Fruit fly (Drosophila melanogaster) whole organism, pupa: Measurements from ENCODE around the gene RpL37A.

Experiments
- CG15710 ChIP-seq: fragments of 200-800 bp; sonication (Bioruptor generic); optimal IDR thresholded peaks from 2 replicates; lab custom pipeline; 2018; ENCODE audit warnings: missing biosample characterization, mild to moderate bottlenecking, missing genetic modification characterization, moderate library complexity
- CG32121 ChIP-seq: fragments of 200-800 bp; sonication (Bioruptor generic); IDR thresholded peaks from 2 replicates; pipeline ENCODE4 v1.3.6; 2022; ENCODE audit warnings: missing biosample characterization, missing genetic modification characterization
- gl ChIP-seq: fragments of 200-800 bp; sonication (Bioruptor generic); optimal IDR thresholded peaks from 2 replicates; lab custom pipeline; 2018; ENCODE audit warnings: missing biosample characterization, mild to moderate bottlenecking, missing genetic modification characterization

dm6 chr2L:5031399-5031798, 39.4 kb upstream of the RpL37A start:
- no peak for TF ChIP-seq CG32121 (GFP tag; lab: Robert Waterston, UW)
- TF ChIP-seq gl (tag; lab: Kevin White, UChicago): no peak
- TF ChIP-seq CG15710: no peak
